Worm (Caenorhabditis elegans) whole organism, young adult: ENCODE data around the gene B0454.8.

Source experiments
- F33H1.4 ChIP-seq: fragments of 200-800 bp; sonication (Bioruptor generic); IDR thresholded peaks from 2 replicates; pipeline ENCODE4 v1.3.6; 2022; ENCODE audit warnings: missing genetic modification reagents, missing genetic modification characterization, missing compliant biosample characterization
- ama-1 ChIP-seq, 3 experiments: fragments of 150-350 bp in 1 of 3; sonication (generic microtip) in 2 of 3; optimal IDR thresholded peaks; 2 replicates each; lab custom pipeline; 2014 to 2018; ENCODE audit warnings: missing biosample characterization in 2 of 3, missing genetic modification characterization in 2 of 3, missing genetic modification reagents in 2 of 3
- hlh-12 ChIP-seq: sonication (generic microtip); optimal IDR thresholded peaks from 2 replicates; lab custom pipeline; 2016; ENCODE audit warnings: missing genetic modification characterization, missing compliant biosample characterization
- hmg-20 ChIP-seq: fragments of 200-800 bp; sonication (Bioruptor generic); IDR thresholded peaks from 2 replicates; pipeline ENCODE4 v1.3.6; 2022; ENCODE audit warnings: missing genetic modification reagents, missing genetic modification characterization, missing compliant biosample characterization
- lsl-1 ChIP-seq: fragments of 200-800 bp; sonication (Bioruptor generic); optimal IDR thresholded peaks from 2 replicates; lab custom pipeline; 2018; ENCODE audit warnings: mild to moderate bottlenecking, missing genetic modification characterization, moderate library complexity, missing compliant biosample characterization
- nfya-2 ChIP-seq: fragments of 200-800 bp; sonication (Bioruptor generic); IDR thresholded peaks from 2 replicates; pipeline ENCODE4 v1.3.6; 2022; ENCODE audit warnings: missing genetic modification reagents, missing genetic modification characterization, missing compliant biosample characterization
- nhr-27 ChIP-seq: fragments of 200-800 bp; sonication (Bioruptor generic); optimal IDR thresholded peaks from 2 replicates; lab custom pipeline; 2018; ENCODE audit warnings: mild to moderate bottlenecking, missing genetic modification characterization, moderate library complexity, missing compliant biosample characterization
- rpc-1 ChIP-seq, 2 experiments: fragments of 150-350 bp in 1 of 2; sonication (generic microtip) in 1 of 2; optimal IDR thresholded peaks; 2 replicates each; lab custom pipeline; 2014 to 2018; ENCODE audit warnings: missing biosample characterization in 1 of 2, missing genetic modification characterization in 1 of 2, missing genetic modification reagents in 1 of 2, missing genotype in 1 of 2
- ztf-22 ChIP-seq: fragments of 200-800 bp; sonication (Bioruptor generic); optimal IDR thresholded peaks from 2 replicates; lab custom pipeline; 2018; ENCODE audit warnings: mild to moderate bottlenecking, missing genetic modification characterization, moderate library complexity, missing compliant biosample characterization
- ztf-28 ChIP-seq: fragments of 200-800 bp; sonication (Bioruptor generic); IDR thresholded peaks from 2 replicates; pipeline ENCODE4 v1.3.6; 2022; ENCODE audit warnings: missing genetic modification reagents, missing genetic modification characterization, missing compliant biosample characterization

- no peak for TF ChIP-seq ama-1 (optimal IDR thresholded peaks at IDR 0.05; lab: Kevin White, UChicago)
- no peak for TF ChIP-seq ama-1 (GFP tag; optimal IDR thresholded peaks at IDR 0.05; lab: Kevin White, UChicago)
- TF ChIP-seq hlh-12 (tag; lab: Kevin White, UChicago): no peak
- TF ChIP-seq nfya-2 (GFP tag; lab: Robert Waterston, UW): no peak
- TF ChIP-seq ztf-22: no peak
- TF ChIP-seq lsl-1: no peak
- TF ChIP-seq hmg-20 (GFP tag; lab: Robert Waterston, UW): no peak
- no peak for TF ChIP-seq F33H1.4 (GFP tag; lab: Robert Waterston, UW)
- TF ChIP-seq ztf-28 (GFP tag; lab: Robert Waterston, UW): no peak
- TF ChIP-seq rpc-1 (optimal IDR thresholded peaks at IDR 0.05; lab: Kevin White, UChicago): no peak
- TF ChIP-seq rpc-1 (tag; optimal IDR thresholded peaks at IDR 0.05; lab: Kevin White, UChicago): no peak
- TF ChIP-seq nhr-27 (tag; lab: Kevin White, UChicago): no peak
Measured at ce11 chrII:3048378-3048777, 5.1 kb upstream of the B0454.8 start, which contains the start of gene sri-28.
